Fruit fly (Drosophila melanogaster) whole organism, embryonic: ENCODE data around the gene Zif.
A peak's percentile ranks its signal among the peaks of the same experiment; 100 is the strongest.

ENCODE experiments used
- CG10209 ChIP-seq: fragments of 200-800 bp; sonication (Bioruptor generic); optimal IDR thresholded peaks from 3 replicates; lab custom pipeline; 2017; ENCODE audit warnings: missing biosample characterization, mild to moderate bottlenecking, missing genetic modification characterization, missing genetic modification reagents
- CG14441 ChIP-seq: fragments of 200-800 bp; sonication (Bioruptor generic); IDR thresholded peaks from 2 replicates; pipeline ENCODE4 v1.3.6; 2022; ENCODE audit warnings: missing biosample characterization, missing genetic modification characterization
- CG14667 ChIP-seq: fragments of 200-800 bp; sonication (Bioruptor generic); IDR thresholded peaks from 2 replicates; pipeline ENCODE4 v1.3.6; 2022; ENCODE audit warnings: missing biosample characterization, missing genetic modification characterization
- CG14965 ChIP-seq: fragments of 200-800 bp; sonication (Bioruptor generic); optimal IDR thresholded peaks from 2 replicates; lab custom pipeline; 2016; ENCODE audit warnings: missing biosample characterization, missing genetic modification characterization, borderline replicate concordance
- CG15073 ChIP-seq: fragments of 200-800 bp; sonication (Bioruptor generic); optimal IDR thresholded peaks from 2 replicates; lab custom pipeline; 2016; ENCODE audit warnings: missing biosample characterization, missing genetic modification characterization
- CG17361 ChIP-seq: fragments of 200-800 bp; sonication (Bioruptor generic); IDR thresholded peaks from 3 replicates; pipeline ENCODE4 v1.3.6; 2022; ENCODE audit warnings: missing biosample characterization, missing genetic modification characterization
- CG17568 ChIP-seq: fragments of 200-800 bp; sonication (Bioruptor generic); optimal IDR thresholded peaks from 2 replicates; lab custom pipeline; 2018; ENCODE audit warnings: missing biosample characterization, mild to moderate bottlenecking, missing genetic modification characterization, moderate library complexity
- CG17612 ChIP-seq: fragments of 200-800 bp; sonication (Bioruptor generic); IDR thresholded peaks from 2 replicates; pipeline ENCODE4 v1.3.6; 2022; ENCODE audit warnings: missing biosample characterization, missing genetic modification characterization
- CG17802 ChIP-seq: fragments of 200-800 bp; sonication (Bioruptor generic); optimal IDR thresholded peaks from 2 replicates; lab custom pipeline; 2018; ENCODE audit warnings: missing biosample characterization, mild to moderate bottlenecking, missing genetic modification characterization, moderate library complexity
- CG17829 ChIP-seq: fragments of 200-800 bp; optimal IDR thresholded peaks from 2 replicates; lab custom pipeline; 2019; ENCODE audit warnings: missing biosample characterization, mild to moderate bottlenecking, missing genetic modification characterization, moderate library complexity
- CG1832 ChIP-seq: fragments of 200-800 bp; sonication (Bioruptor generic); optimal IDR thresholded peaks from 2 replicates; lab custom pipeline; 2017; ENCODE audit warnings: missing biosample characterization, mild to moderate bottlenecking, missing genetic modification characterization, inconsistent platforms
- CG2678 ChIP-seq: fragments of 200-800 bp; sonication (Bioruptor generic); optimal IDR thresholded peaks from 3 replicates; lab custom pipeline; 2019; ENCODE audit warnings: missing biosample characterization, mild to moderate bottlenecking, missing genetic modification characterization, moderate library complexity
- CG2875 ChIP-seq: fragments of 200-800 bp; sonication (Bioruptor generic); optimal IDR thresholded peaks from 2 replicates; lab custom pipeline; 2017; ENCODE audit warnings: missing biosample characterization, mild to moderate bottlenecking, missing genetic modification characterization, missing genetic modification reagents
- CG30020 ChIP-seq: fragments of 200-800 bp; optimal IDR thresholded peaks from 2 replicates; lab custom pipeline; 2019; ENCODE audit warnings: missing biosample characterization, mild to moderate bottlenecking, missing genetic modification characterization, moderate library complexity
- CG3065 ChIP-seq: fragments of 200-800 bp; sonication (Bioruptor generic); optimal IDR thresholded peaks from 2 replicates; lab custom pipeline; 2016; ENCODE audit warnings: missing biosample characterization, missing genetic modification characterization
- CG31224 ChIP-seq: fragments of 200-800 bp; sonication (Bioruptor generic); IDR thresholded peaks from 2 replicates; pipeline ENCODE4 v1.3.6; 2022; ENCODE audit warnings: missing biosample characterization, missing genetic modification characterization
- CG4360 ChIP-seq: fragments of 200-800 bp; sonication (Bioruptor generic); IDR thresholded peaks from 2 replicates; pipeline ENCODE4 v1.3.6; 2022; ENCODE audit warnings: missing biosample characterization, missing genetic modification characterization
- CG4404 ChIP-seq: fragments of 200-800 bp; sonication (Bioruptor generic); IDR thresholded peaks from 2 replicates; pipeline ENCODE4 v1.3.6; 2022; ENCODE audit warnings: missing biosample characterization, missing genetic modification characterization
- CTCF ChIP-seq: fragments of 200-800 bp; sonication (Bioruptor generic); optimal IDR thresholded peaks from 2 replicates; lab custom pipeline; 2017; ENCODE audit warnings: missing biosample characterization, mild to moderate bottlenecking, missing genetic modification characterization, moderate library complexity
- CrebB ChIP-seq: fragments of 200-800 bp; sonication (Bioruptor generic); optimal IDR thresholded peaks from 3 replicates; lab custom pipeline; 2018; ENCODE audit warnings: missing biosample characterization, mild to moderate bottlenecking, missing genetic modification characterization
- Dref ChIP-seq: fragments of 200-800 bp; sonication (Bioruptor generic); IDR thresholded peaks from 2 replicates; pipeline ENCODE4 v1.3.6; 2022; ENCODE audit warnings: missing biosample characterization, missing genetic modification characterization
- Gug ChIP-seq: fragments of 200-800 bp; sonication (Bioruptor generic); IDR thresholded peaks from 4 replicates; pipeline ENCODE4 v1.3.6; 2022; ENCODE audit warnings: missing biosample characterization, missing genetic modification characterization
- Hey ChIP-seq: fragments of 200-800 bp; sonication (Bioruptor generic); optimal IDR thresholded peaks from 3 replicates; lab custom pipeline; 2018; ENCODE audit warnings: missing biosample characterization, mild to moderate bottlenecking, missing genetic modification characterization
- Hsf ChIP-seq: fragments of 200-800 bp; sonication (Bioruptor generic); optimal IDR thresholded peaks from 3 replicates; lab custom pipeline; 2016; ENCODE audit warnings: missing biosample characterization, missing genetic modification characterization
- Lpt ChIP-seq: fragments of >200 bp; optimal IDR thresholded peaks from 2 replicates; lab custom pipeline; 2018; ENCODE audit warnings: missing biosample characterization, missing genetic modification characterization
- PHDP ChIP-seq: fragments of 200-800 bp; sonication (Bioruptor generic); optimal IDR thresholded peaks from 3 replicates; lab custom pipeline; 2018; ENCODE audit warnings: missing biosample characterization, mild to moderate bottlenecking, missing genetic modification characterization, moderate library complexity
- Sry-δ ChIP-seq: fragments of 200-800 bp; sonication (Bioruptor generic); optimal IDR thresholded peaks from 2 replicates; lab custom pipeline; 2016; ENCODE audit warnings: missing biosample characterization, missing genetic modification characterization
- ac ChIP-seq: fragments of 200-800 bp; sonication (Bioruptor generic); optimal IDR thresholded peaks from 3 replicates; lab custom pipeline; 2017; ENCODE audit warnings: missing biosample characterization, mild to moderate bottlenecking, missing genetic modification characterization
- ase ChIP-seq: fragments of 200-800 bp; sonication (Bioruptor generic); IDR thresholded peaks from 3 replicates; pipeline ENCODE4 v1.3.6; 2022; ENCODE audit warnings: missing biosample characterization, missing genetic modification characterization
- btn ChIP-seq: fragments of 200-800 bp; sonication (Bioruptor generic); optimal IDR thresholded peaks from 2 replicates; lab custom pipeline; 2016; ENCODE audit warnings: missing biosample characterization, missing genetic modification characterization
- dati ChIP-seq: fragments of 200-800 bp; sonication (Bioruptor generic); IDR thresholded peaks from 2 replicates; pipeline ENCODE4 v1.3.6; 2022; ENCODE audit warnings: missing biosample characterization, missing genetic modification characterization
- eve ChIP-seq, 2 experiments: fragments of >200 bp; optimal IDR thresholded peaks; 2 replicates each; lab custom pipeline; 2017; ENCODE audit warnings: missing biosample characterization in 2 of 2, missing genetic modification characterization in 2 of 2
- exex ChIP-seq: fragments of 200-800 bp; sonication (Bioruptor generic); optimal IDR thresholded peaks from 4 replicates; lab custom pipeline; 2018; ENCODE audit warnings: missing biosample characterization, mild to moderate bottlenecking, missing genetic modification characterization, moderate library complexity
- fd96Cb ChIP-seq: fragments of 200-800 bp; sonication (Bioruptor generic); optimal IDR thresholded peaks from 2 replicates; lab custom pipeline; 2018; ENCODE audit warnings: missing biosample characterization, mild to moderate bottlenecking, missing genetic modification characterization, moderate library complexity
- fru ChIP-seq: fragments of >200 bp; optimal IDR thresholded peaks from 2 replicates; lab custom pipeline; 2017
- gce ChIP-seq: fragments of 200-800 bp; sonication (Bioruptor generic); IDR thresholded peaks from 3 replicates; pipeline ENCODE4 v1.3.6; 2022; ENCODE audit warnings: missing biosample characterization, missing genetic modification characterization
- grau ChIP-seq: fragments of 200-800 bp; optimal IDR thresholded peaks from 3 replicates; lab custom pipeline; 2019; ENCODE audit warnings: missing biosample characterization, mild to moderate bottlenecking, missing genetic modification characterization, moderate library complexity
- gro ChIP-seq: fragments of 200-800 bp; sonication (Bioruptor generic); optimal IDR thresholded peaks from 2 replicates; lab custom pipeline; 2016; ENCODE audit warnings: missing biosample characterization, missing genetic modification characterization
- hth ChIP-seq: fragments of >200 bp; optimal IDR thresholded peaks from 2 replicates; lab custom pipeline; 2017; ENCODE audit warnings: inconsistent platforms
- jigr1 ChIP-seq: fragments of 200-800 bp; sonication (Bioruptor generic); IDR thresholded peaks from 3 replicates; pipeline ENCODE4 v1.3.6; 2022; ENCODE audit warnings: missing biosample characterization, missing genetic modification characterization
- klu ChIP-seq: fragments of 200-800 bp; sonication (Bioruptor generic); IDR thresholded peaks from 2 replicates; pipeline ENCODE4 v1.3.6; 2022; ENCODE audit warnings: missing biosample characterization, missing genetic modification characterization
- lab ChIP-seq: fragments of 200-800 bp; sonication (Bioruptor generic); optimal IDR thresholded peaks from 3 replicates; lab custom pipeline; 2017; ENCODE audit warnings: missing biosample characterization, missing genetic modification characterization, mild to moderate bottlenecking, moderate library complexity, missing genetic modification reagents
- lmd ChIP-seq: fragments of 200-800 bp; sonication (Bioruptor generic); IDR thresholded peaks from 2 replicates; pipeline ENCODE4 v1.3.6; 2022; ENCODE audit warnings: missing biosample characterization, missing genetic modification characterization
- luna ChIP-seq: fragments of 200-800 bp; sonication (Bioruptor generic); optimal IDR thresholded peaks from 2 replicates; lab custom pipeline; 2016; ENCODE audit warnings: missing biosample characterization, missing genetic modification characterization
- mam ChIP-seq: fragments of 200-800 bp; sonication (Bioruptor generic); optimal IDR thresholded peaks from 3 replicates; lab custom pipeline; 2016; ENCODE audit warnings: missing biosample characterization, missing genetic modification characterization
- sc ChIP-seq, 3 experiments: fragments of >200 bp in 2 of 3; fragments of 200-800 bp in 1 of 3; sonication (Bioruptor generic) in 1 of 3; optimal IDR thresholded peaks; 2 replicates in 2 of 3; 3 replicates in 1 of 3; lab custom pipeline; 2017; ENCODE audit warnings: mild to moderate bottlenecking in 1 of 3, missing biosample characterization in 1 of 3, missing genetic modification characterization in 1 of 3, missing genetic modification reagents in 1 of 3
- scrt ChIP-seq: fragments of 200-800 bp; sonication (Bioruptor generic); optimal IDR thresholded peaks from 2 replicates; lab custom pipeline; 2018; ENCODE audit warnings: missing biosample characterization, mild to moderate bottlenecking, missing genetic modification characterization, moderate library complexity
- stwl ChIP-seq: fragments of 200-800 bp; sonication (Bioruptor generic); optimal IDR thresholded peaks from 3 replicates; lab custom pipeline; 2018; ENCODE audit warnings: missing biosample characterization, mild to moderate bottlenecking, missing genetic modification characterization, moderate library complexity
- tap ChIP-seq: fragments of 200-800 bp; optimal IDR thresholded peaks from 3 replicates; lab custom pipeline; 2019; ENCODE audit warnings: missing biosample characterization, mild to moderate bottlenecking, missing genetic modification characterization, moderate library complexity
- twi ChIP-seq: fragments of 200-800 bp; optimal IDR thresholded peaks from 2 replicates; lab custom pipeline; 2019; ENCODE audit warnings: missing biosample characterization, mild to moderate bottlenecking, missing genetic modification characterization, moderate library complexity

The Zif gene

dm6 chr3R:6427619-6428378 lies 29.1 kb upstream of the Zif start (continued):
- TF ChIP-seq scrt (GFP tag; lab: Kevin White, UChicago) (peak; percentile 57), Hsf (GFP tag; lab: Kevin White, UChicago) (peak; percentile 66), CrebB (tag; lab: Kevin White, UChicago) (peak; percentile 41), Lpt (GFP tag; lab: Kevin White, UChicago) (no peak), lab (GFP tag; lab: Kevin White, UChicago) (peak; percentile 86), jigr1 (GFP tag; lab: Robert Waterston, UW) (no peak), CG2678 (peak; percentile 80), CG30020 (tag; lab: Kevin White, UChicago) (no peak), gce (GFP tag; lab: Robert Waterston, UW) (0 out of 3 replicates have a peak, but pooled peaks have one; percentile 42), twi (tag; lab: Kevin White, UChicago) (no peak), eve (GFP tag; optimal IDR thresholded peaks at IDR 0.05; lab: Kevin White, UChicago) (peak in 1 of 2 experiments; percentile 64), Hey (tag; lab: Kevin White, UChicago) (peak; percentile 55), CG17829 (tag; lab: Kevin White, UChicago) (peak; percentile 77), Sry-δ (GFP tag; lab: Kevin White, UChicago) (peak; percentile 23), PHDP (tag; lab: Kevin White, UChicago) (peak; percentile 56), CG17361 (GFP tag; lab: Robert Waterston, UW) (peak; percentile 77), fd96Cb (tag; lab: Kevin White, UChicago) (peak; percentile 68), CG14965 (GFP tag; lab: Kevin White, UChicago) (no peak), tap (tag; lab: Kevin White, UChicago) (peak; percentile 75), sc (optimal IDR thresholded peaks at IDR 0.05; lab: Kevin White, UChicago) (no peak), sc (GFP tag; optimal IDR thresholded peaks at IDR 0.05; lab: Kevin White, UChicago) (peak; percentile 62), fru (lab: Kevin White, UChicago) (no peak), klu (GFP tag; lab: Robert Waterston, UW) (no peak), CG17612 (no peak), CG3065 (GFP tag; lab: Kevin White, UChicago) (no peak), grau (tag; lab: Kevin White, UChicago) (peak; percentile 63), hth (no peak), ac (GFP tag; lab: Kevin White, UChicago) (no peak), luna (GFP tag; lab: Kevin White, UChicago) (no peak), gro (no peak), Dref (GFP tag; lab: Robert Waterston, UW) (no peak), CG10209 (GFP tag; lab: Kevin White, UChicago) (peak; percentile 64), btn (peak; percentile 31), CG17568 (GFP tag; lab: Kevin White, UChicago) (no peak), stwl (tag; lab: Kevin White, UChicago) (peak; percentile 64), dati (GFP tag; lab: Robert Waterston, UW) (no peak), CG4404 (GFP tag; lab: Robert Waterston, UW) (peak; percentile 34; the same call in 1 of the 2 replicates), ase (GFP tag; lab: Robert Waterston, UW) (peak; percentile 62; the same call in 2 of the 3 replicates), lmd (GFP tag; lab: Robert Waterston, UW) (peak; percentile 54; the same call in 1 of the 2 replicates), CG17802 (tag; lab: Kevin White, UChicago) (peak; percentile 47), CG15073 (GFP tag; lab: Kevin White, UChicago) (no peak), CTCF (no peak), exex (no peak), CG14441 (peak; percentile 53; the same call in 1 of the 2 replicates), CG1832 (GFP tag; lab: Kevin White, UChicago) (no peak), CG2875 (peak; percentile 59), CG14667 (GFP tag; lab: Robert Waterston, UW) (no peak; the same call in 1 of the 2 replicates), Gug (peak; percentile 45; the same call in 2 of the 4 replicates), CG31224 (GFP tag; lab: Robert Waterston, UW) (peak; percentile 28; the same call in 1 of the 2 replicates), mam (peak; percentile 11), CG4360 (GFP tag; lab: Robert Waterston, UW) (no peak)
